Worm (Caenorhabditis elegans) whole organism, L4 larva: ENCODE measurements around the gene str-141.

ENCODE experiments used
- ceh-82 ChIP-seq: sonication (generic microtip); optimal IDR thresholded peaks from 2 replicates; lab custom pipeline; 2017; ENCODE audit warnings: missing biosample characterization, missing genetic modification characterization
- nhr-237 ChIP-seq: sonication (generic microtip); optimal IDR thresholded peaks from 2 replicates; lab custom pipeline; 2017; ENCODE audit warnings: missing biosample characterization, missing genetic modification characterization
- nhr-28 ChIP-seq: fragments of 150-350 bp; optimal IDR thresholded peaks from 2 replicates; lab custom pipeline; 2014; ENCODE audit warnings: missing biosample characterization, missing genetic modification characterization

ce11 chrV:11323720-11324119 lies at the start of gene str-141:
- TF ChIP-seq nhr-237 (no peak), ceh-82 (tag; lab: Kevin White, UChicago) (no peak), nhr-28 (tag; lab: Kevin White, UChicago) (no peak)
